Fruit fly (Drosophila melanogaster): ENCODE measurements around the gene miple1.

dm6 chr3L:312323-312722 lies 45.2 kb downstream of the miple1 start:
- no peak for TF ChIP-seq dmrt93B (GFP tag; optimal IDR thresholded peaks at IDR 0.05)
- TF ChIP-seq Sp1 (GFP tag; optimal IDR thresholded peaks at IDR 0.05): no peak
- TF ChIP-seq lola (GFP tag; optimal IDR thresholded peaks at IDR 0.05): no peak

All from whole organism, wandering third instar larva.